Worm (Caenorhabditis elegans): ENCODE data around the gene ZK721.4.

The ZK721.4 gene

DNA sequence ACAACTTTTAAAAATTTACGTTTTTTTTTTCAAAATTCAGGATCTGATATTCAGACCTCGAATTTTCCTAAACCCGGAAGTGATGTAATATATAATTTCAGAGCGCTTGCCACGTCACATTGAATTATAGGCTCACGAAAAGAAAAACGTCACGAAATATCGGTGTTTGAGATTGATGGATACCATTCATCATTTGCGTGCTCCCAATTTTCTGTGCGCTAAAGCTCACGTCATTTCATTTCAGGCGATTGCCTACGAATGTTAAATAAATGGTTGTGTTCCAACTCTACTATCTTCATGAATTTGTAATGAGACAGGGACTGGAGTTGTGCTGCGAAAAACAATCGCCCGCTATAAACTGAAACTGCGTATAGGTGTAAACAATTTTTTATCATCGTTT, 30.1 kb downstream of the ZK721.4 start:
- no peak for TF ChIP-seq sdc-2 (tag; optimal IDR thresholded peaks at IDR 0.05)
- TF ChIP-seq K02D7.2 (tag; optimal IDR thresholded peaks at IDR 0.05): no peak
- no peak for TF ChIP-seq nhr-11 (tag; optimal IDR thresholded peaks at IDR 0.05)
- no peak for TF ChIP-seq pag-3 (tag; optimal IDR thresholded peaks at IDR 0.05; ENCODE audit: borderline replicate concordance)
- TF ChIP-seq tbx-7 (tag; optimal IDR thresholded peaks at IDR 0.05): no peak
- TF ChIP-seq dmd-4 (tag; optimal IDR thresholded peaks at IDR 0.05; ENCODE audit: borderline replicate concordance): no peak
- no peak for TF ChIP-seq npax-4 (tag; optimal IDR thresholded peaks at IDR 0.05)
- no peak for TF ChIP-seq Y22D7AL.16 (tag; optimal IDR thresholded peaks at IDR 0.05)
- TF ChIP-seq ceh-48 (tag; optimal IDR thresholded peaks at IDR 0.05): no peak
- no peak for TF ChIP-seq K09A11.1 (tag; optimal IDR thresholded peaks at IDR 0.05; ENCODE audit: insufficient read depth)
- TF ChIP-seq fkh-10 (GFP tag; optimal IDR thresholded peaks at IDR 0.05): no peak
- no peak for TF ChIP-seq pha-4 (tag; optimal IDR thresholded peaks at IDR 0.05)
- no peak for TF ChIP-seq odd-2 (tag; optimal IDR thresholded peaks at IDR 0.05)
- TF ChIP-seq lim-6 (tag; optimal IDR thresholded peaks at IDR 0.05): no peak
- TF ChIP-seq rnt-1 (tag; optimal IDR thresholded peaks at IDR 0.05): no peak

DNA sequence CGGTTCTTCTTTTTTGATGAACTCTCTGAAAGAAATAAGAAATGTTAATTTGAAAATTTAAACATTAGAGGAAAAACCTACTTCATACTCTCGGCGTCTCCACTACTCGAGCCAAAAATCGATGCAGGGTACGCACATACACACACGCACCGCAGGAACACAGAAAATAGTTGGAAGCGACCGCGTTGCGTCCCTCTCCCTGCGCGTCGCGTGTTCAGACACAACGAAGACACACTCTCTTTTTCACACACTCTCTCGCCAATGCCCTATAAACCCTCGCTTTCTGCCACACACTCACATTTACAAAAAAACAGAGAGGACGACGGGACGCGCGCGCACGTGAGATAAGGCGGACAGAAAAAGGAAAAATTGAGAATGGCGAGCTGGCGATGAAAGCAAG, 32.2 kb downstream of the ZK721.4 start, which contains the start of gene R04E5.9:
Gene R04E5.9, minus strand, starts transcription at position 235 of the 400 bp plus-strand sequence.
- TF ChIP-seq F13H6.1 (tag; optimal IDR thresholded peaks at IDR 0.05) (peak; percentile 54), ceh-34 (tag; optimal IDR thresholded peaks at IDR 0.05) (peak; percentile 76), ceh-19 (GFP tag; optimal IDR thresholded peaks at IDR 0.05) (peak; percentile 29), ets-4 (tag; optimal IDR thresholded peaks at IDR 0.05) (peak; percentile 42), ztf-16 (tag; optimal IDR thresholded peaks at IDR 0.05) (peak; percentile 23), elt-2 (tag; optimal IDR thresholded peaks at IDR 0.05) (peak; percentile 65), dmd-4 (tag; optimal IDR thresholded peaks at IDR 0.05; ENCODE audit: borderline replicate concordance) (peak; percentile 30), mec-3 (tag; optimal IDR thresholded peaks at IDR 0.05; ENCODE audit: borderline replicate concordance) (no peak), eyg-1 (tag; optimal IDR thresholded peaks at IDR 0.05) (peak; percentile 30), pqm-1 (tag; optimal IDR thresholded peaks at IDR 0.05) (peak; percentile 47), pha-4 (tag; optimal IDR thresholded peaks at IDR 0.05) (no peak), syd-9 (tag; optimal IDR thresholded peaks at IDR 0.05) (peak; percentile 42), tbx-2 (tag; optimal IDR thresholded peaks at IDR 0.05) (peak; percentile 85), ceh-18 (tag; optimal IDR thresholded peaks at IDR 0.05) (peak; percentile 75), hlh-8 (tag; optimal IDR thresholded peaks at IDR 0.05) (peak; percentile 73), ceh-14 (tag; optimal IDR thresholded peaks at IDR 0.05) (peak; percentile 67), sdc-2 (tag; optimal IDR thresholded peaks at IDR 0.05) (peak; percentile 87), ceh-30 (tag; optimal IDR thresholded peaks at IDR 0.05) (no peak), sox-4 (tag; optimal IDR thresholded peaks at IDR 0.05) (peak; percentile 25), ref-2 (tag; optimal IDR thresholded peaks at IDR 0.05) (peak; percentile 87), K09A11.1 (tag; optimal IDR thresholded peaks at IDR 0.05; ENCODE audit: insufficient read depth) (no peak), nfya-1 (tag; optimal IDR thresholded peaks at IDR 0.05) (peak; percentile 76), unc-86 (tag; optimal IDR thresholded peaks at IDR 0.05) (no peak), pros-1 (tag; optimal IDR thresholded peaks at IDR 0.05) (peak; percentile 75), ceh-2 (tag; optimal IDR thresholded peaks at IDR 0.05) (peak; percentile 63), ceh-6 (GFP tag; optimal IDR thresholded peaks at IDR 0.05) (no peak), ceh-48 (tag; optimal IDR thresholded peaks at IDR 0.05) (peak; percentile 85), zip-5 (tag; optimal IDR thresholded peaks at IDR 0.05) (no peak), fkh-6 (tag; optimal IDR thresholded peaks at IDR 0.05) (peak; percentile 20), unc-3 (GFP tag; conservative IDR thresholded peaks at IDR 0.05) (no peak), unc-3 (tag; optimal IDR thresholded peaks at IDR 0.05) (no peak), tbx-7 (tag; optimal IDR thresholded peaks at IDR 0.05) (no peak), hlh-30 (tag; optimal IDR thresholded peaks at IDR 0.05; ENCODE audit: insufficient read depth) (peak; percentile 82), ceh-31 (tag; optimal IDR thresholded peaks at IDR 0.05) (peak; percentile 86), C08G9.2 (tag; optimal IDR thresholded peaks at IDR 0.05) (peak; percentile 32), sox-2 (GFP tag; IDR thresholded peaks at IDR 0.05) (no peak), unc-42 (tag; optimal IDR thresholded peaks at IDR 0.05) (peak; percentile 75), ttx-3 (tag; optimal IDR thresholded peaks at IDR 0.05) (peak; percentile 17)
